Worm (Caenorhabditis elegans) whole organism, L4/young adult: Measurements from ENCODE around the gene mogs-1.
"Not testable (repeated sequence)": the region's sequence is repeated elsewhere in the genome, so short reads cannot be mapped to it uniquely, and the experiment has no call there.

Experiments used
- dao-5 ChIP-seq: sonication (generic microtip); optimal IDR thresholded peaks from 2 replicates; lab custom pipeline; 2016; ENCODE audit warnings: missing genotype, missing genetic modification characterization, moderate library complexity, missing compliant biosample characterization
- him-1 ChIP-seq: sonication (generic microtip); optimal IDR thresholded peaks from 2 replicates; lab custom pipeline; 2016; ENCODE audit warnings: missing genotype, missing genetic modification reagents, missing genetic modification characterization, missing compliant biosample characterization

- TF ChIP-seq dao-5, him-1 (tag; lab: Kevin White, UChicago): not testable (repeated sequence)
These were observed 34.3 kb downstream of the mogs-1 start, which contains the start of gene Y43E12A.3 for ce11 chrIV:10987342-10987945.
